Worm (Caenorhabditis elegans) whole organism, midembryonic: ENCODE measurements around the gene lge-1.

Experiments used
- cog-1 ChIP-seq: sonication (generic microtip); optimal IDR thresholded peaks from 2 replicates; lab custom pipeline; 2016; ENCODE audit warnings: missing genetic modification characterization, missing compliant biosample characterization
- klf-2 ChIP-seq: fragments of 200-800 bp; sonication (Bioruptor generic); conservative IDR thresholded peaks from 2 replicates; pipeline ENCODE4 v1.3.6; 2022; ENCODE audit warnings: missing genetic modification reagents, missing genetic modification characterization, missing compliant biosample characterization
- ref-1 ChIP-seq: fragments of 200-800 bp; sonication (Bioruptor generic); conservative IDR thresholded peaks from 2 replicates; pipeline ENCODE4 v1.3.6; 2022; ENCODE audit warnings: missing genetic modification reagents, missing genetic modification characterization, missing compliant biosample characterization
- tab-1 ChIP-seq: fragments of 200-800 bp; sonication (Bioruptor generic); IDR thresholded peaks from 2 replicates; pipeline ENCODE4 v1.3.6; 2022; ENCODE audit warnings: missing genetic modification characterization, missing compliant biosample characterization

- TF ChIP-seq klf-2 (GFP tag; lab: Robert Waterston, UW) (no peak), tab-1 (GFP tag; lab: Robert Waterston, UW) (no peak), cog-1 (tag; lab: Kevin White, UChicago) (no peak), ref-1 (no peak)
These were observed 42.3 kb upstream of the lge-1 start for ce11 chrX:10924031-10924430.
